Fruit fly (Drosophila melanogaster) whole organism, wandering third instar larva: ENCODE measurements around the gene eIF3f1.

ENCODE experiments used
- Dfd ChIP-seq: fragments of >200 bp; optimal IDR thresholded peaks from 2 replicates; lab custom pipeline; 2017; ENCODE audit warnings: missing biosample characterization, missing genetic modification characterization
- usp ChIP-seq: fragments of >200 bp; optimal IDR thresholded peaks from 2 replicates; lab custom pipeline; 2017; ENCODE audit warnings: missing biosample characterization, missing genetic modification characterization

DNA sequence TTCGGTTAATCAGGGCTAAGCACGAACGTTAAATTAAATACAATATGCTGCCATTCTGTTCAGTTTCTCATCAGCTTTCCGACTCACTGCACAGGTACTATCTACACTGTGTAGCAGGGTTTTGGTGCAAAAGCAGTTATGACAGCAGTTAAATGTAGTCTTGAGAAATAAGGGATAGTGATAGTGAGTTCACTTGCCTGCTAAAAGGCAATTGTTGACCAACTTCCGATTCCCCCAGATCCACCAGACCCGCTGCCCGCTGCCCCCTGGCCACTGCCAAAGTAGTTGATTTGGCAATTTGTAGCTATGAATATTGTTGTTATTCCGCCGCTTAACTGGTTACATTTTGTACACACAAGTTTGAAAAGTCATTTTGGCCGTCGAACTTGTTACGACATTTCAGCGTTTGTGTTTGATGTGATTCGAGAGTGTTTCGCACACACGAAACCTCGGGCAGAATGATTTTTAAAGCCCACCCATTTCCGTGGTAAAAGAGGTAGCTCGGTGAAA lies 10.4 kb upstream of the eIF3f1 start:
- TF ChIP-seq Dfd (GFP tag; lab: Kevin White, UChicago) (no peak), usp (GFP tag; lab: Kevin White, UChicago) (no peak)
